Fruit fly (Drosophila melanogaster) Kc167 (cell line): ENCODE measurements around the gene CG12506.

ENCODE experiments used
- Sin3A ChIP-seq: fragments of >200 bp; optimal IDR thresholded peaks from 2 replicates; lab custom pipeline; 2018; ENCODE audit warnings: missing external identifiers
- insv ChIP-seq: fragments of >200 bp; optimal IDR thresholded peaks from 3 replicates; lab custom pipeline; 2018; ENCODE audit warnings: missing external identifiers
- psq ChIP-seq: fragments of >200 bp; optimal IDR thresholded peaks from 2 replicates; lab custom pipeline; 2017; ENCODE audit warnings: missing external identifiers
- ttk ChIP-seq: sonication (Bioruptor generic); optimal IDR thresholded peaks from 2 replicates; lab custom pipeline; 2017; ENCODE audit warnings: missing external identifiers

DNA sequence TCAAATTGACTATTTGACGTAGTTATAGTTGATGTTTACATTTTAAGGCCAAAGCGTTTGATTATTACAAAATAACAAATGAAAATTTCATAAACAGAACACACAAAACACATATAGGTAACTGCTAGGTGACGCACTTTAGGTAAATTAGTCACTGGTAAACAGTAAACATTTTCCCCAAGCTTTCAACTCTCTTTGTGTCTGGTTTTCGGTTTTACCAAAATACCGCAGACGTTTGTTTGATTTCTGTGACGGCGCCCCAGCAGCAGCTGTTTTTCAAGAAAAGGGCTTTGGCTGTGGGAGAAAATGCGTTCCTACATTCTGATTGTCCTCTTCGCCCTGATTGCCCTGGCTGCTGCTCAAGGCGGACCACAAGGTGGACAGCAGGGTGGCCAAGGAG, 2.9 kb downstream of the CG12506 start, which contains the start of gene CG13946:
- TF ChIP-seq ttk (lab: Kevin White, UChicago) (no peak), Sin3A (lab: Kevin White, UChicago) (no peak), psq (lab: Kevin White, UChicago) (no peak), insv (no peak)
